Worm (Caenorhabditis elegans) whole organism, L4 larva: ENCODE results near the gene col-184.
A peak's percentile ranks its signal among the peaks of the same experiment; 100 is the strongest.

ENCODE experiments used
- D1046.2 ChIP-seq: fragments of 200-800 bp; sonication (Bioruptor generic); IDR thresholded peaks from 2 replicates; pipeline ENCODE4 v1.3.6; 2022; ENCODE audit warnings: missing genetic modification characterization, missing compliant biosample characterization
- F26F4.8 ChIP-seq: fragments of 200-800 bp; sonication (Bioruptor generic); conservative IDR thresholded peaks from 2 replicates; pipeline ENCODE4 v1.3.6; 2022; ENCODE audit warnings: missing genetic modification characterization, missing compliant biosample characterization
- F49E8.2 ChIP-seq: sonication (generic microtip); optimal IDR thresholded peaks from 2 replicates; lab custom pipeline; 2016; ENCODE audit warnings: missing compliant biosample characterization, mild to moderate bottlenecking, missing genetic modification characterization, borderline replicate concordance
- T26A8.4 ChIP-seq: fragments of 200-800 bp; sonication (Bioruptor generic); IDR thresholded peaks from 2 replicates; pipeline ENCODE4 v1.3.6; 2022; ENCODE audit warnings: missing genetic modification characterization, missing compliant biosample characterization
- Y105C5A.15 ChIP-seq: fragments of 200-800 bp; sonication (Bioruptor generic); IDR thresholded peaks from 2 replicates; pipeline ENCODE4 v1.3.6; 2022; ENCODE audit warnings: missing genetic modification characterization, missing compliant biosample characterization
- ZK337.2 ChIP-seq: fragments of 200-800 bp; sonication (Bioruptor generic); IDR thresholded peaks from 2 replicates; pipeline ENCODE4 v1.3.6; 2022; ENCODE audit warnings: missing genetic modification reagents, missing genetic modification characterization, missing compliant biosample characterization
- ZK546.5 ChIP-seq, 2 experiments: sonication (generic microtip); optimal IDR thresholded peaks; 2 replicates each; lab custom pipeline; 2017; ENCODE audit warnings: missing biosample characterization in 2 of 2, missing genetic modification characterization in 2 of 2
- aha-1 ChIP-seq: fragments of 150-350 bp; peaks from one replicate; lab custom pipeline; 2014; ENCODE audit warnings: missing biosample characterization, missing genetic modification characterization
- aly-2 ChIP-seq: sonication (generic microtip); optimal IDR thresholded peaks from 2 replicates; lab custom pipeline; 2018; ENCODE audit warnings: missing biosample characterization, missing genetic modification characterization
- arid-1 ChIP-seq: fragments of 200-800 bp; sonication (Bioruptor generic); conservative IDR thresholded peaks from 2 replicates; pipeline ENCODE4 v1.3.6; 2022; ENCODE audit warnings: missing genetic modification reagents, missing genetic modification characterization, missing compliant biosample characterization
- attf-4 ChIP-seq: sonication (generic microtip); optimal IDR thresholded peaks from 3 replicates; lab custom pipeline; 2017; ENCODE audit warnings: missing biosample characterization, missing genetic modification characterization
- ceh-20 ChIP-seq: fragments of 200-800 bp; sonication (Bioruptor generic); IDR thresholded peaks from 2 replicates; pipeline ENCODE4 v1.3.6; 2022; ENCODE audit warnings: missing genetic modification reagents, missing genetic modification characterization, missing compliant biosample characterization
- ceh-32 ChIP-seq: sonication (generic microtip); optimal IDR thresholded peaks from 2 replicates; lab custom pipeline; 2016; ENCODE audit warnings: mild to moderate bottlenecking, missing genetic modification characterization, missing compliant biosample characterization; ENCODE audit not compliant: poor library complexity
- ctbp-1 ChIP-seq: fragments of 200-800 bp; sonication (Bioruptor generic); IDR thresholded peaks from 2 replicates; pipeline ENCODE4 v1.3.6; 2022; ENCODE audit warnings: missing genetic modification reagents, missing genetic modification characterization, missing compliant biosample characterization
- dmd-6 ChIP-seq: fragments of 200-800 bp; sonication (Bioruptor generic); IDR thresholded peaks from 2 replicates; pipeline ENCODE4 v1.3.6; 2022; ENCODE audit warnings: missing genetic modification reagents, missing genetic modification characterization, missing compliant biosample characterization
- dmd-8 ChIP-seq: fragments of 200-800 bp; sonication (Bioruptor generic); IDR thresholded peaks from 2 replicates; pipeline ENCODE4 v1.3.6; 2022; ENCODE audit warnings: missing genetic modification characterization, missing compliant biosample characterization
- duxl-1 ChIP-seq: sonication (generic microtip); optimal IDR thresholded peaks from 2 replicates; lab custom pipeline; 2016; ENCODE audit warnings: mild to moderate bottlenecking, missing genetic modification characterization, moderate library complexity, missing compliant biosample characterization; ENCODE audit not compliant: poor library complexity
- fos-1 ChIP-seq: fragments of 150-350 bp; optimal IDR thresholded peaks from 2 replicates; lab custom pipeline; 2014; ENCODE audit warnings: missing biosample characterization, missing genetic modification characterization
- hmg-1.1 ChIP-seq: fragments of 200-800 bp; sonication (Bioruptor generic); IDR thresholded peaks from 2 replicates; pipeline ENCODE4 v1.3.6; 2022; ENCODE audit warnings: missing genetic modification reagents, missing genetic modification characterization, missing compliant biosample characterization
- jun-1 ChIP-seq: fragments of 150-350 bp; optimal IDR thresholded peaks from 2 replicates; lab custom pipeline; 2014; ENCODE audit warnings: missing biosample characterization, missing genetic modification reagents, missing genetic modification characterization
- lin-13 ChIP-seq: fragments of 150-350 bp; optimal IDR thresholded peaks from 2 replicates; lab custom pipeline; 2014; ENCODE audit warnings: missing biosample characterization, missing genetic modification reagents, missing genetic modification characterization
- lin-15B ChIP-seq: fragments of 150-350 bp; sonication (generic microtip); optimal IDR thresholded peaks from 3 replicates; lab custom pipeline; 2014; ENCODE audit warnings: missing biosample characterization, missing genetic modification characterization
- lin-29 ChIP-seq: fragments of 200-800 bp; sonication (Bioruptor generic); IDR thresholded peaks from 2 replicates; pipeline ENCODE4 v1.3.6; 2022; ENCODE audit warnings: missing genetic modification reagents, missing genetic modification characterization, missing compliant biosample characterization
- lin-39 ChIP-seq: fragments of 150-350 bp; optimal IDR thresholded peaks from 2 replicates; lab custom pipeline; 2014; ENCODE audit warnings: missing biosample characterization, missing genetic modification reagents, missing genetic modification characterization
- lir-3 ChIP-seq: sonication (generic microtip); optimal IDR thresholded peaks from 2 replicates; lab custom pipeline; 2016; ENCODE audit warnings: mild to moderate bottlenecking, missing genetic modification characterization, missing compliant biosample characterization
- madf-9 ChIP-seq: fragments of 200-800 bp; sonication (Bioruptor generic); conservative IDR thresholded peaks from 2 replicates; pipeline ENCODE4 v1.3.6; 2022; ENCODE audit warnings: missing genetic modification reagents, missing genetic modification characterization, missing compliant biosample characterization
- mdt-29 ChIP-seq: fragments of 200-800 bp; sonication (Bioruptor generic); IDR thresholded peaks from 2 replicates; pipeline ENCODE4 v1.3.6; 2022; ENCODE audit warnings: missing genetic modification reagents, missing genetic modification characterization, missing compliant biosample characterization
- mxl-2 ChIP-seq: fragments of 200-800 bp; sonication (Bioruptor generic); conservative IDR thresholded peaks from 2 replicates; pipeline ENCODE4 v1.3.6; 2022; ENCODE audit warnings: missing genetic modification reagents, missing genetic modification characterization, missing compliant biosample characterization
- mxl-3 ChIP-seq: fragments of 200-800 bp; sonication (Bioruptor generic); optimal IDR thresholded peaks from 2 replicates; lab custom pipeline; 2018; ENCODE audit warnings: mild to moderate bottlenecking, missing genetic modification characterization, missing compliant biosample characterization
- nhr-10 ChIP-seq: fragments of 150-350 bp; optimal IDR thresholded peaks from 2 replicates; lab custom pipeline; 2014; ENCODE audit warnings: missing biosample characterization, missing genetic modification characterization
- nhr-111 ChIP-seq: fragments of 200-800 bp; sonication (Bioruptor generic); optimal IDR thresholded peaks from 2 replicates; lab custom pipeline; 2018; ENCODE audit warnings: mild to moderate bottlenecking, missing genetic modification characterization, missing compliant biosample characterization
- nhr-25 ChIP-seq: sonication (generic microtip); optimal IDR thresholded peaks from 2 replicates; lab custom pipeline; 2017; ENCODE audit warnings: missing genetic modification characterization, mild to moderate bottlenecking, missing compliant biosample characterization, antibody characterized with exemption, moderate library complexity, borderline replicate concordance; ENCODE audit not compliant: insufficient read depth
- nhr-41 ChIP-seq: fragments of 200-800 bp; sonication (Bioruptor generic); IDR thresholded peaks from 2 replicates; pipeline ENCODE4 v1.3.6; 2022; ENCODE audit warnings: missing genetic modification reagents, missing genetic modification characterization, missing compliant biosample characterization
- nhr-42 ChIP-seq: fragments of 200-800 bp; sonication (Bioruptor generic); IDR thresholded peaks from 2 replicates; pipeline ENCODE4 v1.3.6; 2022; ENCODE audit warnings: missing genetic modification characterization, missing compliant biosample characterization
- nhr-48 ChIP-seq: sonication (generic microtip); optimal IDR thresholded peaks from 2 replicates; lab custom pipeline; 2016; ENCODE audit warnings: mild to moderate bottlenecking, missing genetic modification characterization, missing compliant biosample characterization
- nhr-6 ChIP-seq: fragments of 150-350 bp; optimal IDR thresholded peaks from 2 replicates; lab custom pipeline; 2014; ENCODE audit warnings: missing biosample characterization, missing genetic modification characterization
- pha-4 ChIP-seq, 2 experiments: fragments of 150-350 bp in 1 of 2; fragments of 200-800 bp in 1 of 2; sonication (Bioruptor generic) in 1 of 2; IDR thresholded peaks in 1 of 2; optimal IDR thresholded peaks in 1 of 2; 2 replicates each; pipeline versions ENCODE4 v1.3.6 to Lab custom; 2014 to 2022; ENCODE audit warnings: missing genetic modification characterization in 2 of 2, missing genetic modification reagents in 2 of 2, missing biosample characterization in 1 of 2, missing compliant biosample characterization in 1 of 2
- php-3 ChIP-seq: fragments of 200-800 bp; sonication (Bioruptor generic); IDR thresholded peaks from 2 replicates; pipeline ENCODE4 v1.3.6; 2022; ENCODE audit warnings: missing genetic modification reagents, missing genetic modification characterization, missing compliant biosample characterization
- rbr-2 ChIP-seq: sonication (generic microtip); optimal IDR thresholded peaks from 2 replicates; lab custom pipeline; 2016; ENCODE audit warnings: missing genotype, missing genetic modification characterization, missing compliant biosample characterization
- set-16 ChIP-seq: fragments of 200-800 bp; sonication (Bioruptor generic); IDR thresholded peaks from 2 replicates; pipeline ENCODE4 v1.3.6; 2022; ENCODE audit warnings: missing genetic modification reagents, missing genetic modification characterization, missing compliant biosample characterization
- snpc-4 ChIP-seq: fragments of 150-350 bp; optimal IDR thresholded peaks from 2 replicates; lab custom pipeline; 2014; ENCODE audit warnings: missing biosample characterization, missing genetic modification characterization
- spr-1 ChIP-seq: sonication (generic microtip); optimal IDR thresholded peaks from 2 replicates; lab custom pipeline; 2016; ENCODE audit warnings: mild to moderate bottlenecking, missing genetic modification characterization, missing compliant biosample characterization
- tag-97 ChIP-seq: fragments of 200-800 bp; sonication (Bioruptor generic); IDR thresholded peaks from 2 replicates; pipeline ENCODE4 v1.3.6; 2022; ENCODE audit warnings: missing genetic modification characterization, missing compliant biosample characterization
- tra-1 ChIP-seq: fragments of 200-800 bp; sonication (Bioruptor generic); IDR thresholded peaks from 2 replicates; pipeline ENCODE4 v1.3.6; 2022; ENCODE audit warnings: missing genetic modification reagents, missing genetic modification characterization, missing compliant biosample characterization
- unc-62 ChIP-seq, 3 experiments: fragments of 150-350 bp in 1 of 3; sonication (generic microtip); optimal IDR thresholded peaks in 2 of 3; peaks in 1 of 3; 1 replicate in 1 of 3; 2 replicates in 2 of 3; lab custom pipeline; 2014 to 2017; ENCODE audit warnings: missing biosample characterization in 3 of 3, missing genetic modification characterization in 3 of 3, missing genetic modification reagents in 3 of 3, missing genotype in 1 of 3
- zip-11 ChIP-seq: fragments of 200-800 bp; sonication (Bioruptor generic); IDR thresholded peaks from 2 replicates; pipeline ENCODE4 v1.3.6; 2022; ENCODE audit warnings: missing genetic modification characterization, missing compliant biosample characterization
- zip-2 ChIP-seq: fragments of 150-350 bp; optimal IDR thresholded peaks from 2 replicates; lab custom pipeline; 2014; ENCODE audit warnings: missing biosample characterization, missing genetic modification characterization
- ztf-11 ChIP-seq: fragments of 150-350 bp; optimal IDR thresholded peaks from 2 replicates; lab custom pipeline; 2014; ENCODE audit warnings: missing biosample characterization, missing genetic modification characterization
- ztf-7 ChIP-seq: fragments of 150-350 bp; optimal IDR thresholded peaks from 2 replicates; lab custom pipeline; 2014; ENCODE audit warnings: missing biosample characterization, missing genetic modification characterization

The col-184 gene

DNA sequence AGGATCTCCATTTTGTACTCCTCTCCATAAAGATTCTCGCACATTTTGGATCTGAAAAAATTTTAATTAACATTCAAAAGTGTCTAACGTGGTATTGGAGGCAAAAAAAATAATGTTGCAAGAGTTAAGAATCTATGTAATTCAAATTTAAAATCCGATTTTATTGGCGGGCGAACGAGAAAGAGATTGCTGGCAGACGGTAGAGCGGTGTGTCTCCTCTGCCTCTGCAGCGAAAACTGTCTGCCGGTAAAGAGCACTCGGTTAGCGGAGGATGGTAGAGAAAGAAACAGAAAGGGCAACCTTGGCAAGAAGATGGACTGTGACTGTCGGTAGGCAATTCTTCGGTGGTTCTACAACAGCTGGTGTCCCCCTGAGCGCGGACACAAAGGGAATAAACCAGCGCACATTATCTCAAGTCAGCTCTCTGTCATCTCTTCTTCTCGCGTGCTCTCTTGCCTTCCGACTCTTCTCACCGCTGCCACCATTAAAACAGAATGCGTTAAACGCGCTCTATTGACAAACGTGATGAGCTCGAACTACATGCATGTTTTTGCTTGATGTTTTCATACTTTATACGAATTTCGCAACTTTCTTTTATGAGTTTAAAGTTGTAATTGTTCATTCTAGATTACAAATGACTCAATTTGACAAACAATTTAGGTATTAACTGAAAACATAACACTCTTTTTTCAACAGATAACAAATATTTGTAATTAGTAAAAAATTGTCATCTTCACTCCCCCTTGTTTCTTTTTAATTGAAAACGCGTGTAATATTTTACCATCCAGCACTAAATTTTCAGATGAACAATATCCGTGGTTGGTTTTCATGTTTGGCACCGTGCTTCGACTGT lies 49.8 kb downstream of the col-184 start, which contains the start of the genes cdk-4 and F18H3.1 (continued):
- no peak for TF ChIP-seq nhr-10 (tag; lab: Kevin White, UChicago)
- TF ChIP-seq ceh-20 (GFP tag; lab: Robert Waterston, UW): no peak
- TF ChIP-seq dmd-6 (GFP tag; lab: Robert Waterston, UW): 0 out of 2 replicates have a peak, but pooled peaks have one; percentile 15
- no peak for TF ChIP-seq jun-1 (tag; lab: Kevin White, UChicago)
- TF ChIP-seq attf-4 (tag; lab: Kevin White, UChicago): no peak
- TF ChIP-seq set-16 (GFP tag; lab: Robert Waterston, UW): peak; percentile 45; the same call in 1 of the 2 replicates
- TF ChIP-seq tra-1 (GFP tag; lab: Robert Waterston, UW): no peak
- TF ChIP-seq T26A8.4: no peak
- no peak for TF ChIP-seq ZK546.5 (tag; optimal IDR thresholded peaks at IDR 0.05; lab: Kevin White, UChicago)
- TF ChIP-seq unc-62 (GFP tag; optimal IDR thresholded peaks at IDR 0.05 in 1 of 2; lab: Kevin White, UChicago): peak in 1 of 2 experiments; percentile 99
- TF ChIP-seq unc-62 (tag; optimal IDR thresholded peaks at IDR 0.05; lab: Kevin White, UChicago): no peak
- no peak for TF ChIP-seq lin-15B (tag; lab: Kevin White, UChicago)
- no peak for TF ChIP-seq lin-29 (GFP tag; lab: Robert Waterston, UW)
- TF ChIP-seq lin-39 (tag; lab: Kevin White, UChicago): no peak
- TF ChIP-seq arid-1: 0 out of 2 replicates have a peak, but pooled peaks have one; percentile 10
- TF ChIP-seq nhr-6 (tag; lab: Kevin White, UChicago): no peak
- TF ChIP-seq F26F4.8 (GFP tag; lab: Robert Waterston, UW): no peak
- no peak for TF ChIP-seq nhr-111 (GFP tag; lab: Kevin White, UChicago)
- no peak for TF ChIP-seq pha-4 (GFP tag; IDR thresholded peaks at IDR 0.05; lab: Robert Waterston, UW)
- no peak for TF ChIP-seq pha-4 (tag; optimal IDR thresholded peaks at IDR 0.05; lab: Kevin White, UChicago)
- no peak for TF ChIP-seq lir-3
- TF ChIP-seq F49E8.2 (tag; lab: Kevin White, UChicago): no peak
- no peak for TF ChIP-seq nhr-25
- no peak for TF ChIP-seq madf-9 (GFP tag; lab: Robert Waterston, UW)
- TF ChIP-seq spr-1 (tag; lab: Kevin White, UChicago): no peak
- TF ChIP-seq fos-1 (tag; lab: Kevin White, UChicago): no peak
- TF ChIP-seq ceh-32 (tag; lab: Kevin White, UChicago): no peak
- no peak for TF ChIP-seq lin-13 (GFP tag; lab: Kevin White, UChicago)
- TF ChIP-seq ZK337.2: no peak
- no peak for TF ChIP-seq D1046.2
- TF ChIP-seq mxl-3 (GFP tag; lab: Kevin White, UChicago): no peak
- no peak for TF ChIP-seq php-3 (GFP tag; lab: Robert Waterston, UW)
- no peak for TF ChIP-seq aha-1
- TF ChIP-seq mdt-29 (GFP tag; lab: Robert Waterston, UW): no peak
- no peak for TF ChIP-seq nhr-41 (GFP tag; lab: Robert Waterston, UW)
- no peak for TF ChIP-seq zip-11 (GFP tag; lab: Robert Waterston, UW)
- TF ChIP-seq nhr-48 (tag; lab: Kevin White, UChicago): no peak
- no peak for TF ChIP-seq mxl-2 (GFP tag; lab: Robert Waterston, UW)
- no peak for TF ChIP-seq ztf-11
- TF ChIP-seq hmg-1.1 (GFP tag; lab: Robert Waterston, UW): no peak; the same call in 1 of the 2 replicates
- TF ChIP-seq aly-2: no peak
- TF ChIP-seq ctbp-1: no peak
- no peak for TF ChIP-seq nhr-42 (GFP tag; lab: Robert Waterston, UW)
- TF ChIP-seq zip-2 (tag; lab: Kevin White, UChicago): no peak
- TF ChIP-seq snpc-4 (tag; lab: Kevin White, UChicago): no peak
- TF ChIP-seq dmd-8 (GFP tag; lab: Robert Waterston, UW): 0 out of 2 replicates have a peak, but pooled peaks have one; percentile 31
- TF ChIP-seq Y105C5A.15 (GFP tag; lab: Robert Waterston, UW): no peak
- no peak for TF ChIP-seq duxl-1
- no peak for TF ChIP-seq tag-97 (GFP tag; lab: Robert Waterston, UW)
- peak; percentile 27 for TF ChIP-seq rbr-2 (tag; lab: Kevin White, UChicago)
- no peak for TF ChIP-seq ztf-7
